Fruit fly (Drosophila melanogaster): Measurements from ENCODE around the gene CG15432.

CG15432 gene

DNA sequence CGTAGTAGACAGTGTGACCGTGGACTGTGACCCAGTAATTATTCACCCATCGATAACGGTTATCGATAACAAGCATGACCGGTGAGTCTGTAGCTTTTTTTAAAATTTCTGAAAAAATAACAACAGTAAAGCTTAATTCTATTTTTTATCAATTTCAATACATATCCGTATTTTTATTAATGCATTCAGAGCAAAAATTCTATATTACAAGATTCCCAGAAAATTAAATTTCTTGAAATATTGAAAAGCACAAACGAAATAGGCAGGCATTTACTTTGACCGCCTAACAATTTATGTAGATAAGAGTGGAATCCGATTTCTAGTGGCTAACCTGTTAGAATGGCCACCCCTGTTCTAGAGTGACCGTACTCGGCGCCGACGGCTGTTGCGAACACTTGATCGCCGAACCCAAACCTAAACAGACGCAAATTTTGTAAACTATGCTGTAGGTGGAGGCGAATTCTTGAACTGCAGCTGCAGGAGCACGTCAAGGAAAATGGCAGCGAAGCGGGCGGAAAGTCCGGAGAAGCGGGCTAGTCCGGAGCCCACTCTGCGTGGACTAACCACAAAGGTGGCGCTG, 48.2 kb upstream of the CG15432 start, which contains the start of gene CG3652 (continued):
- TF ChIP-seq CG17186 (GFP tag; optimal IDR thresholded peaks at IDR 0.05) (peak; percentile 31), z (GFP tag; IDR thresholded peaks at IDR 0.05) (no peak), tio (GFP tag; optimal IDR thresholded peaks at IDR 0.05) (no peak), Ets65A (GFP tag) (peak; percentile 43), grau (tag; optimal IDR thresholded peaks at IDR 0.05) (no peak), repo (GFP tag; optimal IDR thresholded peaks at IDR 0.05) (no peak), CG13287 (GFP tag; IDR thresholded peaks at IDR 0.05; ENCODE audit: partially characterized antibody) (peak; percentile 58), CG9727 (GFP tag; optimal IDR thresholded peaks at IDR 0.05) (no peak), Rx (GFP tag; IDR thresholded peaks at IDR 0.05) (no peak), Med (GFP tag) (peak; percentile 33), hbn (GFP tag; IDR thresholded peaks at IDR 0.05; ENCODE audit: partially characterized antibody) (no peak), CG13894 (tag; optimal IDR thresholded peaks at IDR 0.05) (no peak), Six4 (GFP tag; optimal IDR thresholded peaks at IDR 0.05) (no peak), lilli (GFP tag; optimal IDR thresholded peaks at IDR 0.05) (peak; percentile 61), CG30020 (tag; optimal IDR thresholded peaks at IDR 0.05) (peak; percentile 53), slbo (GFP tag; IDR thresholded peaks at IDR 0.05) (peak; percentile 43; the same call in 1 of the 2 replicates), CG31224 (GFP tag; IDR thresholded peaks at IDR 0.05) (no peak), sd (tag; optimal IDR thresholded peaks at IDR 0.05) (no peak), CG10462 (GFP tag; optimal IDR thresholded peaks at IDR 0.05) (no peak), CG12236 (GFP tag; optimal IDR thresholded peaks at IDR 0.05) (no peak), CkIIα-i1 (GFP tag; IDR thresholded peaks at IDR 0.05) (no peak), trem (tag; optimal IDR thresholded peaks at IDR 0.05) (peak; percentile 61), danr (GFP tag; IDR thresholded peaks at IDR 0.05) (no peak), fru (optimal IDR thresholded peaks at IDR 0.05) (no peak), ERR (GFP tag; optimal IDR thresholded peaks at IDR 0.05) (peak; percentile 3), CG11398 (GFP tag; optimal IDR thresholded peaks at IDR 0.05) (no peak), CG18599 (GFP tag; optimal IDR thresholded peaks at IDR 0.05) (no peak), p53 (GFP tag; optimal IDR thresholded peaks at IDR 0.05) (no peak), CG18476 (GFP tag; optimal IDR thresholded peaks at IDR 0.05) (no peak), CG34376 (GFP tag; optimal IDR thresholded peaks at IDR 0.05) (no peak), ATbp (GFP tag; optimal IDR thresholded peaks at IDR 0.05) (no peak), Antp (GFP tag; optimal IDR thresholded peaks at IDR 0.05) (no peak), Aef1 (GFP tag; IDR thresholded peaks at IDR 0.05) (no peak), tna (GFP tag; IDR thresholded peaks at IDR 0.05; ENCODE audit: partially characterized antibody) (no peak), fd102C (GFP tag; optimal IDR thresholded peaks at IDR 0.05) (no peak), pfk (GFP tag; optimal IDR thresholded peaks at IDR 0.05) (no peak), CG3163 (GFP tag; optimal IDR thresholded peaks at IDR 0.05) (no peak), ro (GFP tag; IDR thresholded peaks at IDR 0.05) (no peak), dmrt11E (tag; optimal IDR thresholded peaks at IDR 0.05) (peak; percentile 23), CG10209 (GFP tag; optimal IDR thresholded peaks at IDR 0.05) (no peak), CG12155 (GFP tag; optimal IDR thresholded peaks at IDR 0.05) (peak; percentile 31), sna (GFP tag; IDR thresholded peaks at IDR 0.05; ENCODE audit: partially characterized antibody) (peak; percentile 18; the same call in 1 of the 2 replicates), Ptx1 (GFP tag; IDR thresholded peaks at IDR 0.05) (peak; percentile 18; the same call in 1 of the 2 replicates), corto (GFP tag; optimal IDR thresholded peaks at IDR 0.05) (no peak), C15 (GFP tag; IDR thresholded peaks at IDR 0.05) (no peak), CG11085 (GFP tag; IDR thresholded peaks at IDR 0.05) (no peak), CG14050 (GFP tag; IDR thresholded peaks at IDR 0.05) (no peak), Lpt (GFP tag; optimal IDR thresholded peaks at IDR 0.05) (no peak), CG18619 (GFP tag; optimal IDR thresholded peaks at IDR 0.05) (no peak), ara (GFP tag; IDR thresholded peaks at IDR 0.05) (no peak), bsh (GFP tag; optimal IDR thresholded peaks at IDR 0.05) (no peak), CTCF (GFP tag; optimal IDR thresholded peaks at IDR 0.05) (peak; percentile 60)
